Worm (Caenorhabditis elegans): ENCODE data around the gene C31G12.3.

DNA sequence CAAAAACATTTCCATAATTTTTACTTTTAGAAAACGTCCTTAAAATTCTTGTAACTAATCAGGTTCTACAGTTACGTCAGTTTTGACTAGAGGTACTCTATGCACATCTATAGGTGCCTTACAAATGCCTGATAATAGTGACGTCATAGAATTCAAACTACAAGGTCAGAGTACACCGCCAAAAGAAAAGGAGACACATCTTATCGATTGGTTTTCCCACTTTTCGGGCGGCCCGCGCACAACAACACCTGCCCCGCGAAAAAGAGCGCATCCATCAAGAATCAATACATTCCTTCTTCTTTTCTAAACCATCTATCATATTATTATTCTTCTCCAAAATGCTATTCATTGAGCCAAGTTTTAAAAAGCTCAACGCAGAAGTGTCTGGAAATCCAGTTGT is 5.3 kb upstream of the C31G12.3 start, which contains the start of gene C31G12.1:
- no peak for TF ChIP-seq fkh-10 (GFP tag; optimal IDR thresholded peaks at IDR 0.05)
- no peak for TF ChIP-seq ztf-11 (tag; optimal IDR thresholded peaks at IDR 0.05)
- TF ChIP-seq ceh-88 (GFP tag; IDR thresholded peaks at IDR 0.05) = no peak
- no peak for TF ChIP-seq nhr-77 (tag; optimal IDR thresholded peaks at IDR 0.05)
- no peak for TF ChIP-seq lin-39 (tag; optimal IDR thresholded peaks at IDR 0.05)
